Fruit fly (Drosophila melanogaster): Measurements from ENCODE around the gene CG17780.

The CG17780 gene

DNA sequence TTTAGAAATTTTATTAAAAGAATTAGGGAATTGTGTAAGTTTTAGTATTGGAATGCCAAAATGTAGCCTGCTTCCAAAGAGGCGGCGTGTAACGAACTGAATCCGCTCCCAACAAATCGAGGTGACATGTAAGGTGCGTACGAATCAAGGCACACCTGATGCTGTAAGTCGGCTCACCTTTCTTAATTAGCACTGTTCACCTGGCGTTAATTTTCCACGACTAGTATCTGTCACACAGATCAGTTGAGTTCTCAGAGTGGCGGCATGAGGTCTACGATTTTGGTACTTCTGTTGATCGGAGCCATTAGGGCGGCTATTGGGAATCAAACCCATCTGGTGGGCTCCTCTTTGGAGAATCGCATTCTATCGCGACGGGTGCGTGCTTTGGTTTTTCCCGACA, 23.3 kb downstream of the CG17780 start, which contains the start of the genes CG5762 and CG33339:
CG5762 (minus strand) TSS at position 101 of the 400 bp plus-strand sequence.
CG33339 (plus strand) TSS at position 265 of the 400 bp plus-strand sequence.
- TF ChIP-seq EcR (GFP tag; optimal IDR thresholded peaks at IDR 0.05) (no peak), Dll (optimal IDR thresholded peaks at IDR 0.05) (no peak), usp (GFP tag; optimal IDR thresholded peaks at IDR 0.05) (no peak), psq (optimal IDR thresholded peaks at IDR 0.05) (no peak), CG8478 (optimal IDR thresholded peaks at IDR 0.05) (no peak), pan (optimal IDR thresholded peaks at IDR 0.05) (no peak)

DNA sequence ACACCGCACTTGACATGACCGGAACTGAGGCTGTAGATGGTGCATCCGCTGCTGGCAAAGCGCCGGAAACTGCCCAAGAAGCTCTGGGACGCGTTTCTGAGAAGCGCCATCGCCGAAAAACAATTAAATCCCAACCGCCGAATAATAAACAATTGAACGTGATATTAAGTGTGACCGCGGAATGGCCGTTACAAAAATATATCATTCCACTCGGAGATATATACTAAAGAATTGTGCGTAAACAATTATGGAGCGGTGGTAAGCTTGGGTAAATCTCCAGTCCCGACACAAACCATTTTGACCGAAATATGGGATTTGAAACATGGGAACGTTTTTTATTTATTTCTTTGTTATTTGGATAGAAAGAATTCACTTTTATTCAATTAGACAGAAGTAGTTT, 24.9 kb downstream of the CG17780 start, which contains the start of gene CG18528:
CG18528 (minus strand) TSS at position 188 of the 400 bp plus-strand sequence.
- TF ChIP-seq EcR (GFP tag; optimal IDR thresholded peaks at IDR 0.05) (no peak), CG8478 (optimal IDR thresholded peaks at IDR 0.05) (no peak), usp (GFP tag; optimal IDR thresholded peaks at IDR 0.05) (no peak), Dll (optimal IDR thresholded peaks at IDR 0.05) (no peak), pan (optimal IDR thresholded peaks at IDR 0.05) (no peak), psq (optimal IDR thresholded peaks at IDR 0.05) (no peak)

DNA sequence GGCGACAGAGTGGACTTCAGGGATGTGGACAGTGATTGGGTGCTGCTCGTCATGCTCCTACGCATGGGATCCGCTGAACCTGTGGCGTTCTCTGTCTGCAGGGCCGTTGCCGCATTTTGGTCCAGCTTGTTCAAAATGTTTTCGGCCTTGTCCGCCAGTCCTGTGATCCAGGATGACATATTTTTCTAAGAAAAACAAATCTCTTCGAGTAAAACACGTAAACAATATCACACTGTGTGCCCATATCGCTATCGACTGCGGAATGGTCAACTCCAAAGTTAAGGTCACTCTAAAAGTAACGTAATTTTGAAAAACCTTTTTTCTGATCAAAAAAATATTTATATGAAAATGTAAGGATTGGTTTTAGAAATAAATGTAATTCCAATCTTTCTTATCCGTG, 27.2 kb downstream of the CG17780 start, which contains the start of gene Golgin84:
Golgin84 (minus strand) TSS at position 241 of the 400 bp plus-strand sequence.
- TF ChIP-seq pan (optimal IDR thresholded peaks at IDR 0.05) (no peak), CG8478 (optimal IDR thresholded peaks at IDR 0.05) (no peak), usp (GFP tag; optimal IDR thresholded peaks at IDR 0.05) (no peak), EcR (GFP tag; optimal IDR thresholded peaks at IDR 0.05) (no peak), psq (optimal IDR thresholded peaks at IDR 0.05) (no peak), Dll (optimal IDR thresholded peaks at IDR 0.05) (no peak)

DNA sequence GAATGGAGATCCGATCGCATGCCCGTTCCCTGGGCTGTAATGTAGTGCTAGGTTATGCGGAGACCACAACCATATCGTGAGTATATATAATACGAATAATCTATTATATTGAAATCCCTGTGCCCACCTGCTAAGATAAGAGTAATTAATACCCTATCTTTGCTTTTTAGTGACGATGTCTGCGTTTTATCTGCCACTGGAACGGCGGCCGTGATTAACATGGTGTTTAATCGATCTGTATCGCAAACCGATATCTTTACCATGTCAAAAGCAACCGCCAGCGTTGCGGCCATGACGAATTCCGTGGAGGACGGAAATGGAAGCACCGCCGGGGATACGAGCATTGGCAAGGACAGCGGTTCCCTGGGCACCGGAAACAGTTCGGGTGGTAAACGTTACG, 31.4 kb downstream of the CG17780 start:
- TF ChIP-seq CG8478 (optimal IDR thresholded peaks at IDR 0.05), result no peak
- no peak for TF ChIP-seq pan (optimal IDR thresholded peaks at IDR 0.05)
- TF ChIP-seq EcR (GFP tag; optimal IDR thresholded peaks at IDR 0.05), result no peak
- no peak for TF ChIP-seq Dll (optimal IDR thresholded peaks at IDR 0.05)
- TF ChIP-seq psq (optimal IDR thresholded peaks at IDR 0.05), result no peak
- no peak for TF ChIP-seq usp (GFP tag; optimal IDR thresholded peaks at IDR 0.05)

DNA sequence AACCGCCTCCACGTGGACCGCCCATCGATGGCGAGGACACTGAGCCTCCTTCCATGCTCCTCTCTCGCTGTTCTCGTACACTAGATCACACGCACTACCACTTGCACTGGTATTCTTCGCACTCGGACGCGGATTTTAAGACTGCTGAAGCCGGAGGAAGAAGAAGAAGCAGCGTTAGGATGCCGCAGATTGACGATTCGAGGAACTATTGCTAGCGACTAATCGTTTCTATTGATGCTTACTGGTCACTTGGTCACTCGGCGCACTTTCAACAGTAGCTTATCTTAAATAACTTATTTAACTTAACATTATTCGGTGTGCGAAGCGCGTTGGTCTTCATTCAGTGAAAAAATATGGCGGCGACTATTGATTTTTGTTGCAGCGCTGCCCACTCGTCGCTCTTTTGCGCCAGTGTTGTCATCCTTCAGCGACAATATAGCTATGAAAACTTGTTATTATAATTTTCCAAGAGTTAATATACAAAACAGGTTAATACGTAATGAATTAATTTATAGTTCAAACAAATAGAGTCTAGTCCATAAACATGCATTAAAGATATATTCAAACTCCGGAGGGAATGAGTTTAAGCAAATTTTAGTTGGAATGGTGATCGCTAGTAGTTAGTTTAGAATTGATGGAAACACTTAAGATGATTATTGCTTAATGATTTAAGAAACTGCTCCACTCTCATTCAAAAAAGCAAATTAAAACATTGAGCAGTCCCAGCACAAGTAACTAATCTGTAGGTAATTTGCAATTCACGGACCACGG, 36.2 kb downstream of the CG17780 start, which contains the start of the genes CG5746 and CG6454:
CG5746 (minus strand) TSS at position 372 of the 771 bp plus-strand sequence.
CG6454 (plus strand) TSS at position 763 of the 771 bp plus-strand sequence.
- TF ChIP-seq usp (GFP tag; optimal IDR thresholded peaks at IDR 0.05) (no peak), EcR (GFP tag; optimal IDR thresholded peaks at IDR 0.05) (no peak), Dll (optimal IDR thresholded peaks at IDR 0.05) (no peak), psq (optimal IDR thresholded peaks at IDR 0.05) (no peak), pan (optimal IDR thresholded peaks at IDR 0.05) (no peak), CG8478 (optimal IDR thresholded peaks at IDR 0.05) (no peak)

DNA sequence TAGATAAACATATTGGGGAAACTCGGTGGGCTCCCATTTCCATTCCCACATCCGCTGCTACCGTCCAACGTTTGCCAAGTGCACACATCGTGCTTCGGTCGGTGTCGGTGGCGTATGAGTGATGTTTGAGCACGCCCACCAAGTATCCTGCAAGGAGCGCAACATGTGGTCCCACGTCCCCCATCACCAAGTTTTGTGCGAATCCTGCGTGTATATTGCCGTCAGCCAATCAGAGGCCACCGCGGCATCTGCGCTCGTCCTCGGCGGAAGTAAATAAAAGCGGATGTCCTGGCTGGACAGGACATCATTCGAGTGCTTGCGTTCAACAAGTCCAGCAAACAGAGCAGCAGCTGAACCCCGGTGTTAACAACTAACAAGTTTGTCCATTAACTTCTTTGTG, 43.6 kb downstream of the CG17780 start, which contains the start of gene Ms:
Ms (plus strand) TSS at position 301 of the 400 bp plus-strand sequence.
- no peak for TF ChIP-seq EcR (GFP tag; optimal IDR thresholded peaks at IDR 0.05)
- no peak for TF ChIP-seq pan (optimal IDR thresholded peaks at IDR 0.05)
- TF ChIP-seq usp (GFP tag; optimal IDR thresholded peaks at IDR 0.05), result no peak
- TF ChIP-seq psq (optimal IDR thresholded peaks at IDR 0.05), result no peak
- no peak for TF ChIP-seq CG8478 (optimal IDR thresholded peaks at IDR 0.05)
- no peak for TF ChIP-seq Dll (optimal IDR thresholded peaks at IDR 0.05)

DNA sequence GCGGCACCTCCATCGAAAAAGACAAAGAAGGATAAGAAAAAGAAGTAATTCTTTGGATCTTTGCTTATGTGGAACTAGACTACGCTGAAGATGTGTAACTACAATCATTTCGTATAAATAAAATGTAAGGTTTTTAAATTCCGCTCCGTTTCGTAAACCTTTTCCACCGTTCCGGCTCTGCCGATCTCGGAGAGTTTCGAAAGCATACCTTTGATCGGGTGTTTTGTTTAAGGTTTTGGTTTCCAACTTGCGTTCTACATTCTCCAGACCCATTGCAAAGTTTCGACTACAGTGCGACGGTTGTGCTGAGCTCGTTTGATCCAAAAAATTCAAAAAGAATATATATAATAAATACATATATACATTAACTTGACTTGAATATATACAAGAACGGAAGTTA, 48.2 kb downstream of the CG17780 start, which contains the start of gene CG6432:
CG6432 (plus strand) TSS at position 301 of the 400 bp plus-strand sequence.
- TF ChIP-seq usp (GFP tag; optimal IDR thresholded peaks at IDR 0.05) (no peak), pan (optimal IDR thresholded peaks at IDR 0.05) (no peak), Dll (optimal IDR thresholded peaks at IDR 0.05) (no peak), EcR (GFP tag; optimal IDR thresholded peaks at IDR 0.05) (no peak), psq (optimal IDR thresholded peaks at IDR 0.05) (no peak), CG8478 (optimal IDR thresholded peaks at IDR 0.05) (no peak)

DNA sequence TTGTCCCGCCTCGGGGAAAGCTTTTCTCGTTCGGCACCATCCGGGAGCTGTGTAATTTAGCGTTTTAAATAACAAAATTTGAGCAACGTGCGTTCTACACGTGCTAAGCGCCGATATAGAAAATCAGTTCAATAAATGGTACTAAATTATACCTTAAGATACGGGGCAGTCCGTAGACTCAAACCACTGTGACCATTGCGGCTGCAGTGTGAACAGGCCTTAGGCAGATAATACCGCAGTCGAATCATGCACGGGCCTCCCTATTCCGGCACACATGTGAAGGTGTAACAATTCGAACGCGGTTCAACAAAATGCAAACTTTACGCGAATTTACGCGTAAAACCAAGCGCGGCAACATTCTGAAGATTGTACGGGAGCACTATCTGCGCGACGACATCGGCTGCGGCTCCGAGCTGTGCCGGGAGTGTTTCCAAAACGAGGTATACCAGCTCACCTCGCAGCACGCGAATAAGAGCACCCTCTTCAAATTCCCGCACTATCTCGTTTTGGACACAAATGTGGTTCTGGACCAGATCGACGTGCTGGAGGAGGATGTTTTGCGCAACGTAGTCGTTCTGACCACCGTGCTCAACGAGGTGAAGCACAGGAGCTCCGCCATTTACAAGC, 51.6 kb downstream of the CG17780 start, which contains the start of the genes Rrp5 and Dis3:
Rrp5 (minus strand) TSS at position 135 of the 627 bp plus-strand sequence.
Dis3 (plus strand) TSS at position 252 of the 627 bp plus-strand sequence.
- TF ChIP-seq usp (GFP tag; optimal IDR thresholded peaks at IDR 0.05), result no peak
- TF ChIP-seq CG8478 (optimal IDR thresholded peaks at IDR 0.05), result no peak
- no peak for TF ChIP-seq pan (optimal IDR thresholded peaks at IDR 0.05)
- no peak for TF ChIP-seq psq (optimal IDR thresholded peaks at IDR 0.05)
- no peak for TF ChIP-seq Dll (optimal IDR thresholded peaks at IDR 0.05)
- TF ChIP-seq EcR (GFP tag; optimal IDR thresholded peaks at IDR 0.05), result no peak
